Worm (Caenorhabditis elegans): ENCODE measurements around the gene T05A7.12.

DNA sequence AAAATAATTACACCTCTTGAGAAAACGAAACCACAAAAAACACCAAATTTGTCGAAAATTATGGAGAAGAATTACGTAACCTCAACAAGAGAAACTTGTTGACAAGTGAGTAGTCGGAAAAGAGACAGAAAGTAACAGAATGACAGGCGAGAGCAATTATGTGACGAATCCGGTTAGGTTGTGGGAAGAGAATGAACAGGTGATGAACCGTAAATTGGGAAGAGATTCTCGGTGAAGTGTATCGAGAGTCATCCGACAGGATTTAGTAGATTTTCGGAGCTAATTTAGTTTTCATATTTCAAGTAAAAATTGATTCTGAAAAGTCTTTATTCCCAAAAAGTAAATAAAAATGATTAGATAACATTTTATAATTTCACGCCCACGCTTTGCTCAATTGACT, 18.3 kb upstream of the T05A7.12 start, which contains the start of gene T05A7.7:
- TF ChIP-seq ama-1 (optimal IDR thresholded peaks at IDR 0.05) = no peak
- no peak for TF ChIP-seq ama-1 (GFP tag; optimal IDR thresholded peaks at IDR 0.05)
- no peak for TF ChIP-seq sptf-2 (GFP tag; optimal IDR thresholded peaks at IDR 0.05)
- TF ChIP-seq T07F8.4 (tag; optimal IDR thresholded peaks at IDR 0.05) = no peak
- no peak for TF ChIP-seq unc-62 (GFP tag; optimal IDR thresholded peaks at IDR 0.05)
- TF ChIP-seq madf-10 (tag; optimal IDR thresholded peaks at IDR 0.05) = no peak
- TF ChIP-seq Y53F4B.3 (GFP tag; IDR thresholded peaks at IDR 0.05) = no peak
